Worm (Caenorhabditis elegans) whole organism, young adult: ENCODE measurements around the gene lys-5.
A peak's percentile ranks its signal among the peaks of the same experiment; 100 is the strongest.

Source experiments
- B0035.1 ChIP-seq: sonication (generic microtip); optimal IDR thresholded peaks from 2 replicates; lab custom pipeline; 2016; ENCODE audit warnings: missing genetic modification characterization, mild to moderate bottlenecking, missing compliant biosample characterization, missing genotype, missing genetic modification reagents
- D2030.7 ChIP-seq: fragments of 200-800 bp; sonication (Bioruptor generic); IDR thresholded peaks from 2 replicates; pipeline ENCODE4 v1.3.6; 2022; ENCODE audit warnings: missing genetic modification reagents, missing genetic modification characterization, missing compliant biosample characterization
- F22D6.2 ChIP-seq: sonication (generic microtip); optimal IDR thresholded peaks from 2 replicates; lab custom pipeline; 2016; ENCODE audit warnings: mild to moderate bottlenecking, missing genetic modification characterization, missing compliant biosample characterization
- F33H1.4 ChIP-seq: fragments of 200-800 bp; sonication (Bioruptor generic); IDR thresholded peaks from 2 replicates; pipeline ENCODE4 v1.3.6; 2022; ENCODE audit warnings: missing genetic modification reagents, missing genetic modification characterization, missing compliant biosample characterization
- K11D2.4 ChIP-seq: fragments of 200-800 bp; sonication (Bioruptor generic); IDR thresholded peaks from 2 replicates; pipeline ENCODE4 v1.3.6; 2022; ENCODE audit warnings: missing genetic modification reagents, missing genetic modification characterization, missing compliant biosample characterization
- K12H6.12 ChIP-seq: fragments of 200-800 bp; sonication (Bioruptor generic); optimal IDR thresholded peaks from 2 replicates; lab custom pipeline; 2018; ENCODE audit warnings: mild to moderate bottlenecking, missing genetic modification characterization, missing compliant biosample characterization
- T26A5.8 ChIP-seq: sonication (generic microtip); optimal IDR thresholded peaks from 2 replicates; lab custom pipeline; 2016; ENCODE audit warnings: missing genetic modification characterization, missing compliant biosample characterization
- Y67H2A.10 ChIP-seq: fragments of 200-800 bp; sonication (Bioruptor generic); conservative IDR thresholded peaks from 2 replicates; pipeline ENCODE4 v1.3.6; 2022; ENCODE audit warnings: missing genetic modification reagents, missing genetic modification characterization, missing compliant biosample characterization
- attf-5 ChIP-seq: fragments of 200-800 bp; sonication (Bioruptor generic); optimal IDR thresholded peaks from 2 replicates; lab custom pipeline; 2018; ENCODE audit warnings: mild to moderate bottlenecking, missing genetic modification characterization, missing compliant biosample characterization
- bed-1 ChIP-seq: fragments of 200-800 bp; sonication (Bioruptor generic); IDR thresholded peaks from 2 replicates; pipeline ENCODE4 v1.3.6; 2022; ENCODE audit warnings: missing genetic modification reagents, missing genetic modification characterization, missing compliant biosample characterization
- bed-2 ChIP-seq: fragments of 200-800 bp; sonication (Bioruptor generic); IDR thresholded peaks from 2 replicates; pipeline ENCODE4 v1.3.6; 2022; ENCODE audit warnings: missing genetic modification reagents, missing genetic modification characterization, missing compliant biosample characterization
- cebp-1 ChIP-seq, 2 experiments: fragments of 200-800 bp in 1 of 2; sonication (Bioruptor generic) in 1 of 2; sonication (generic microtip) in 1 of 2; IDR thresholded peaks in 1 of 2; optimal IDR thresholded peaks in 1 of 2; 2 replicates each; pipeline versions ENCODE4 v1.3.6 to Lab custom; 2017 to 2022; ENCODE audit warnings: missing compliant biosample characterization in 2 of 2, missing genetic modification characterization in 2 of 2, mild to moderate bottlenecking in 1 of 2, missing genetic modification reagents in 1 of 2, moderate library complexity in 1 of 2
- ceh-100 ChIP-seq: fragments of 200-800 bp; sonication (Bioruptor generic); IDR thresholded peaks from 2 replicates; pipeline ENCODE4 v1.3.6; 2022; ENCODE audit warnings: missing genetic modification reagents, missing genetic modification characterization, missing compliant biosample characterization
- efl-1 ChIP-seq: fragments of 150-350 bp; optimal IDR thresholded peaks from 2 replicates; lab custom pipeline; 2014; ENCODE audit warnings: missing biosample characterization, missing genetic modification reagents, missing genetic modification characterization
- egl-18 ChIP-seq: fragments of 200-800 bp; sonication (Bioruptor generic); IDR thresholded peaks from 2 replicates; pipeline ENCODE4 v1.3.6; 2022; ENCODE audit warnings: missing genetic modification reagents, missing genetic modification characterization, missing compliant biosample characterization
- hmg-1.2 ChIP-seq: fragments of 200-800 bp; sonication (Bioruptor generic); IDR thresholded peaks from 2 replicates; pipeline ENCODE4 v1.3.6; 2022; ENCODE audit warnings: missing genetic modification reagents, missing genetic modification characterization, missing compliant biosample characterization
- hrde-1 ChIP-seq: sonication (generic microtip); optimal IDR thresholded peaks from 2 replicates; lab custom pipeline; 2016; ENCODE audit warnings: missing genetic modification characterization, mild to moderate bottlenecking, missing compliant biosample characterization, moderate library complexity, missing genotype, missing genetic modification reagents, borderline replicate concordance
- hsf-1 ChIP-seq: fragments of 200-800 bp; sonication (Bioruptor generic); IDR thresholded peaks from 2 replicates; pipeline ENCODE4 v1.3.6; 2022; ENCODE audit warnings: missing genetic modification reagents, missing genetic modification characterization, missing compliant biosample characterization
- let-526 ChIP-seq: fragments of 200-800 bp; sonication (Bioruptor generic); IDR thresholded peaks from 2 replicates; pipeline ENCODE4 v1.3.6; 2022; ENCODE audit warnings: missing genetic modification reagents, missing genetic modification characterization, missing compliant biosample characterization
- lin-40 ChIP-seq: sonication (generic microtip); optimal IDR thresholded peaks from 2 replicates; lab custom pipeline; 2016; ENCODE audit warnings: missing genetic modification characterization, mild to moderate bottlenecking, missing compliant biosample characterization, missing genotype, missing genetic modification reagents
- lsl-1 ChIP-seq: fragments of 200-800 bp; sonication (Bioruptor generic); optimal IDR thresholded peaks from 2 replicates; lab custom pipeline; 2018; ENCODE audit warnings: mild to moderate bottlenecking, missing genetic modification characterization, moderate library complexity, missing compliant biosample characterization
- madf-10 ChIP-seq: sonication (generic microtip); optimal IDR thresholded peaks from 2 replicates; lab custom pipeline; 2016; ENCODE audit warnings: mild to moderate bottlenecking, missing genetic modification characterization, missing compliant biosample characterization
- madf-6 ChIP-seq: fragments of 200-800 bp; sonication (Bioruptor generic); IDR thresholded peaks from 2 replicates; pipeline ENCODE4 v1.3.6; 2022; ENCODE audit warnings: missing genetic modification reagents, missing genetic modification characterization, missing compliant biosample characterization
- nfya-2 ChIP-seq: fragments of 200-800 bp; sonication (Bioruptor generic); IDR thresholded peaks from 2 replicates; pipeline ENCODE4 v1.3.6; 2022; ENCODE audit warnings: missing genetic modification reagents, missing genetic modification characterization, missing compliant biosample characterization
- nfyb-1 ChIP-seq: fragments of 200-800 bp; sonication (Bioruptor generic); IDR thresholded peaks from 2 replicates; pipeline ENCODE4 v1.3.6; 2022; ENCODE audit warnings: missing genetic modification reagents, missing genetic modification characterization, missing compliant biosample characterization
- rcor-1 ChIP-seq: fragments of 200-800 bp; sonication (Bioruptor generic); IDR thresholded peaks from 2 replicates; pipeline ENCODE4 v1.3.6; 2022; ENCODE audit warnings: missing genetic modification reagents, missing genetic modification characterization, missing compliant biosample characterization
- sea-2 ChIP-seq: fragments of 200-800 bp; sonication (Bioruptor generic); IDR thresholded peaks from 2 replicates; pipeline ENCODE4 v1.3.6; 2022; ENCODE audit warnings: missing genetic modification characterization, missing compliant biosample characterization
- snpc-4 ChIP-seq, 5 experiments: fragments of 150-350 bp in 1 of 5; sonication (generic microtip) in 4 of 5; optimal IDR thresholded peaks; 2 replicates each; lab custom pipeline; 2014 to 2018; ENCODE audit warnings: missing genetic modification characterization in 5 of 5, missing biosample characterization in 3 of 5, antibody characterized with exemption in 2 of 5, mild to moderate bottlenecking in 2 of 5, missing compliant biosample characterization in 2 of 5, missing genotype in 2 of 5, moderate library complexity in 2 of 5, missing genetic modification reagents in 1 of 5
- tbp1 ChIP-seq: fragments of 200-800 bp; sonication (Bioruptor generic); optimal IDR thresholded peaks from 2 replicates; lab custom pipeline; 2018; ENCODE audit warnings: mild to moderate bottlenecking, missing genetic modification characterization, missing compliant biosample characterization
- tbx-9 ChIP-seq: sonication (generic microtip); optimal IDR thresholded peaks from 2 replicates; lab custom pipeline; 2016; ENCODE audit warnings: borderline replicate concordance, missing genetic modification characterization, inconsistent platforms, missing compliant biosample characterization
- unc-130 ChIP-seq: sonication (generic microtip); optimal IDR thresholded peaks from 2 replicates; lab custom pipeline; 2016; ENCODE audit warnings: missing genetic modification reagents, missing genetic modification characterization, missing compliant biosample characterization
- xnd-1 ChIP-seq: sonication (generic microtip); optimal IDR thresholded peaks from 2 replicates; lab custom pipeline; 2016; ENCODE audit warnings: missing genotype, missing genetic modification reagents, missing genetic modification characterization, missing compliant biosample characterization
- ztf-28 ChIP-seq: fragments of 200-800 bp; sonication (Bioruptor generic); IDR thresholded peaks from 2 replicates; pipeline ENCODE4 v1.3.6; 2022; ENCODE audit warnings: missing genetic modification reagents, missing genetic modification characterization, missing compliant biosample characterization

Gene lys-5

ce11 chrIV:11635437-11636408 is 10.3 kb upstream of the lys-5 start, which contains the start of gene mars-1 (continued):
- TF ChIP-seq K12H6.12 (tag; lab: Kevin White, UChicago), result peak; percentile 57
- no peak for TF ChIP-seq bed-2 (GFP tag; lab: Robert Waterston, UW)
- TF ChIP-seq lin-40 (tag; lab: Kevin White, UChicago), result peak; percentile 18
- TF ChIP-seq tbp1 (GFP tag; lab: Kevin White, UChicago), result peak; percentile 43
- TF ChIP-seq F22D6.2 (tag; lab: Kevin White, UChicago), result no peak
- peak; percentile 3 for TF ChIP-seq efl-1 (GFP tag; lab: Kevin White, UChicago)
- peak; percentile 54 for TF ChIP-seq attf-5
- no peak for TF ChIP-seq snpc-4 (GFP tag; optimal IDR thresholded peaks at IDR 0.05; lab: Kevin White, UChicago)
- TF ChIP-seq snpc-4 (tag; optimal IDR thresholded peaks at IDR 0.05; lab: Kevin White, UChicago), result peak in 2 of 4 experiments; percentile 12 to 41
- 0 out of 2 replicates have a peak, but pooled peaks have one; percentile 31 for TF ChIP-seq K11D2.4 (GFP tag; lab: Robert Waterston, UW)
- 0 out of 2 replicates have a peak, but pooled peaks have one; percentile 42 for TF ChIP-seq nfyb-1 (GFP tag; lab: Robert Waterston, UW)
- TF ChIP-seq lsl-1 (GFP tag; lab: Kevin White, UChicago), result peak; percentile 43
- 0 out of 2 replicates have a peak, but pooled peaks have one; percentile 17 for TF ChIP-seq F33H1.4 (GFP tag; lab: Robert Waterston, UW)
- peak; percentile 95 for TF ChIP-seq ceh-100 (GFP tag; lab: Robert Waterston, UW)
- TF ChIP-seq hmg-1.2 (GFP tag; lab: Robert Waterston, UW), result peak; percentile 31; the same call in 1 of the 2 replicates
- TF ChIP-seq, all 124 proteins: peak for 25

DNA sequence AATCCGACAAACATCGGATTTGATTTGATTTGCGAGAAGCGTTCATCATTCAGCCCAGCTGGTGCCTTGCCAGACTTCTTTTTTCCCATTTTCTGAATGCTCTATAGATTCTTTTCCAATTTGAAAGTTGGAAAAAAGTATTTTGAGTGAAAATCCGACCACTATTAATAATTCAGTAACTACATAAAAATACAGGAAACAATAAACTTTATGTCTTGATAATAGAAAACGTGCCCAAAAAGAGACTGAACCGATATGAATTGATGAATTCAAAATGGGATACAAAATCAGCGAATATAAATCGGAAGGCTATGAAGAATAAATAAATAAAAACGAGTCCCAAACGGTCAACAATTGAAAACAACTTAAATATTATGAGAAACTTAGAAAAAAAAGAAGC is 6.4 kb upstream of the lys-5 start, which contains the start of gene F58B3.4:
TSS of gene F58B3.4 (minus strand) at position 101 of the 400 bp plus-strand sequence.
- TF ChIP-seq xnd-1 (tag; lab: Kevin White, UChicago), result no peak
- TF ChIP-seq madf-6, result peak; percentile 50
- TF ChIP-seq, all 124 proteins: peak for 1

DNA sequence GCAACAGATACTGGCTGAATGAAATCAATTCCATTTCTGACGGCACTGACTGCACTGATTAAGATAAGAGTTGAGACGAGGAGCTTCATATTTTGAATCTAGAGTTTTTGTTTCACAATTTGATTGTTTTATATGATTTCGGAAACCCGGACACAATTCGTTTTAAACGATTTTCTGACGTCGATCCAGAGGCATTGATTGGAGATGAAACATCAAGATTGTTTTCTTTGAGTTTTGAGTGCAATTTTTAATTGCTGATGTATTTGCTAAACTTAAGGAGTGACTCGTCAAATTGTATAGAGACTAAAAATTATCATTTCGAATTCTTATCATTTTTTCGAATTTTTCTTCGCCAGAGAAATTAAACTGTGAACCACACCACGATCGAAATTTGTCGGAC is 2.5 kb upstream of the lys-5 start, which contains the start of gene lys-6:
TSS of gene lys-6 (minus strand) at position 101 of the 400 bp plus-strand sequence.
- no peak for TF ChIP-seq sea-2 (GFP tag; lab: Robert Waterston, UW)
- TF ChIP-seq D2030.7, result no peak
- no peak for TF ChIP-seq tbx-9 (tag; lab: Kevin White, UChicago)
- TF ChIP-seq T26A5.8 (tag; lab: Kevin White, UChicago), result no peak
- no peak for TF ChIP-seq let-526 (GFP tag; lab: Robert Waterston, UW)
- TF ChIP-seq bed-1 (GFP tag; lab: Robert Waterston, UW), result no peak
- no peak for TF ChIP-seq madf-10 (tag; lab: Kevin White, UChicago)
- TF ChIP-seq hsf-1 (GFP tag; lab: Robert Waterston, UW), result no peak
- TF ChIP-seq cebp-1 (GFP tag; IDR thresholded peaks at IDR 0.05; lab: Robert Waterston, UW), result no peak
- TF ChIP-seq cebp-1 (tag; optimal IDR thresholded peaks at IDR 0.05; lab: Kevin White, UChicago), result no peak
- no peak for TF ChIP-seq ztf-28 (GFP tag; lab: Robert Waterston, UW)
- TF ChIP-seq rcor-1 (GFP tag; lab: Robert Waterston, UW), result no peak
- no peak for TF ChIP-seq nfya-2
- TF ChIP-seq B0035.1 (tag; lab: Kevin White, UChicago), result no peak
- no peak for TF ChIP-seq Y67H2A.10 (GFP tag; lab: Robert Waterston, UW)
- no peak for TF ChIP-seq hrde-1 (tag; lab: Kevin White, UChicago)
- TF ChIP-seq unc-130 (GFP tag; lab: Kevin White, UChicago), result no peak
- no peak for TF ChIP-seq egl-18 (GFP tag; lab: Robert Waterston, UW)
- TF ChIP-seq lsl-1 (GFP tag; lab: Kevin White, UChicago), result no peak
